Worm (Caenorhabditis elegans) whole organism, young adult: ENCODE measurements around the gene mdt-8.

Source experiments
- D2030.7 ChIP-seq: fragments of 200-800 bp; sonication (Bioruptor generic); IDR thresholded peaks from 2 replicates; pipeline ENCODE4 v1.3.6; 2022; ENCODE audit warnings: missing genetic modification reagents, missing genetic modification characterization, missing compliant biosample characterization
- F10E7.11 ChIP-seq: sonication (generic microtip); optimal IDR thresholded peaks from 2 replicates; lab custom pipeline; 2017; ENCODE audit warnings: mild to moderate bottlenecking, missing genetic modification characterization, moderate library complexity, missing compliant biosample characterization
- F33H1.4 ChIP-seq: fragments of 200-800 bp; sonication (Bioruptor generic); IDR thresholded peaks from 2 replicates; pipeline ENCODE4 v1.3.6; 2022; ENCODE audit warnings: missing genetic modification reagents, missing genetic modification characterization, missing compliant biosample characterization
- F37B4.10 ChIP-seq: fragments of 200-800 bp; sonication (Bioruptor generic); IDR thresholded peaks from 2 replicates; pipeline ENCODE4 v1.3.6; 2022; ENCODE audit warnings: missing genetic modification characterization, missing compliant biosample characterization
- T07F8.4 ChIP-seq: sonication (generic microtip); optimal IDR thresholded peaks from 2 replicates; lab custom pipeline; 2016; ENCODE audit warnings: mild to moderate bottlenecking, missing genetic modification characterization, moderate library complexity, missing compliant biosample characterization
- T26A5.8 ChIP-seq: sonication (generic microtip); optimal IDR thresholded peaks from 2 replicates; lab custom pipeline; 2016; ENCODE audit warnings: missing genetic modification characterization, missing compliant biosample characterization
- Y53G8AR.9 ChIP-seq: fragments of 200-800 bp; sonication (Bioruptor generic); conservative IDR thresholded peaks from 2 replicates; pipeline ENCODE4 v1.3.6; 2022; ENCODE audit warnings: missing genetic modification reagents, missing genetic modification characterization, missing compliant biosample characterization
- Y56A3A.18 ChIP-seq: fragments of 200-800 bp; sonication (Bioruptor generic); IDR thresholded peaks from 2 replicates; pipeline ENCODE4 v1.3.6; 2022; ENCODE audit warnings: missing genetic modification reagents, missing genetic modification characterization, missing compliant biosample characterization
- Y67H2A.10 ChIP-seq: fragments of 200-800 bp; sonication (Bioruptor generic); conservative IDR thresholded peaks from 2 replicates; pipeline ENCODE4 v1.3.6; 2022; ENCODE audit warnings: missing genetic modification reagents, missing genetic modification characterization, missing compliant biosample characterization
- Y79H2A.3 ChIP-seq: fragments of 200-800 bp; sonication (Bioruptor generic); conservative IDR thresholded peaks from 2 replicates; pipeline ENCODE4 v1.3.6; 2022; ENCODE audit warnings: missing genetic modification reagents, missing genetic modification characterization, missing compliant biosample characterization
- ZK185.1 ChIP-seq: sonication (generic microtip); optimal IDR thresholded peaks from 2 replicates; lab custom pipeline; 2016; ENCODE audit warnings: mild to moderate bottlenecking, missing genetic modification characterization, missing compliant biosample characterization; ENCODE audit not compliant: poor library complexity, severe bottlenecking
- aptf-2 ChIP-seq: fragments of 200-800 bp; sonication (Bioruptor generic); conservative IDR thresholded peaks from 2 replicates; pipeline ENCODE4 v1.3.6; 2022; ENCODE audit warnings: missing genetic modification reagents, missing genetic modification characterization, missing compliant biosample characterization
- atf-7 ChIP-seq: sonication (generic microtip); optimal IDR thresholded peaks from 2 replicates; lab custom pipeline; 2017; ENCODE audit warnings: mild to moderate bottlenecking, missing genetic modification characterization, missing compliant biosample characterization
- athp-1 ChIP-seq: sonication (generic microtip); optimal IDR thresholded peaks from 2 replicates; lab custom pipeline; 2017; ENCODE audit warnings: mild to moderate bottlenecking, missing genetic modification characterization, missing compliant biosample characterization
- attf-6 ChIP-seq: fragments of 200-800 bp; sonication (Bioruptor generic); IDR thresholded peaks from 2 replicates; pipeline ENCODE4 v1.3.6; 2022; ENCODE audit warnings: missing genetic modification reagents, missing genetic modification characterization, missing compliant biosample characterization
- ceh-91 ChIP-seq: fragments of 200-800 bp; sonication (Bioruptor generic); IDR thresholded peaks from 2 replicates; pipeline ENCODE4 v1.3.6; 2022; ENCODE audit warnings: missing genetic modification reagents, missing genetic modification characterization, missing compliant biosample characterization
- die-1 ChIP-seq: sonication (generic microtip); optimal IDR thresholded peaks from 2 replicates; lab custom pipeline; 2016; ENCODE audit warnings: missing genotype, mild to moderate bottlenecking, missing genetic modification characterization, missing compliant biosample characterization
- dox-1 ChIP-seq: fragments of 200-800 bp; sonication (Bioruptor generic); IDR thresholded peaks from 2 replicates; pipeline ENCODE4 v1.3.6; 2022; ENCODE audit warnings: missing genetic modification reagents, missing genetic modification characterization, missing compliant biosample characterization
- dpff-1 ChIP-seq: sonication (generic microtip); optimal IDR thresholded peaks from 2 replicates; lab custom pipeline; 2017; ENCODE audit warnings: mild to moderate bottlenecking, missing genetic modification characterization, missing compliant biosample characterization
- efl-1 ChIP-seq: fragments of 150-350 bp; optimal IDR thresholded peaks from 2 replicates; lab custom pipeline; 2014; ENCODE audit warnings: missing biosample characterization, missing genetic modification reagents, missing genetic modification characterization
- him-1 ChIP-seq: sonication (generic microtip); optimal IDR thresholded peaks from 2 replicates; lab custom pipeline; 2016; ENCODE audit warnings: missing genotype, missing genetic modification reagents, missing genetic modification characterization, missing compliant biosample characterization
- hsf-1 ChIP-seq: fragments of 200-800 bp; sonication (Bioruptor generic); IDR thresholded peaks from 2 replicates; pipeline ENCODE4 v1.3.6; 2022; ENCODE audit warnings: missing genetic modification reagents, missing genetic modification characterization, missing compliant biosample characterization
- lin-35 ChIP-seq, 3 experiments: fragments of 150-350 bp in 2 of 3; sonication (generic microtip) in 1 of 3; optimal IDR thresholded peaks; 2 replicates each; lab custom pipeline; 2014 to 2018; ENCODE audit warnings: missing biosample characterization in 3 of 3, missing genetic modification characterization in 3 of 3, missing genetic modification reagents in 3 of 3
- lin-54 ChIP-seq: fragments of 200-800 bp; sonication (Bioruptor generic); optimal IDR thresholded peaks from 2 replicates; lab custom pipeline; 2018; ENCODE audit warnings: mild to moderate bottlenecking, missing genetic modification characterization, missing compliant biosample characterization
- lir-1 ChIP-seq: fragments of 200-800 bp; sonication (Bioruptor generic); conservative IDR thresholded peaks from 2 replicates; pipeline ENCODE4 v1.3.6; 2022; ENCODE audit warnings: missing genetic modification reagents, missing genetic modification characterization, missing compliant biosample characterization
- lsl-1 ChIP-seq: fragments of 200-800 bp; sonication (Bioruptor generic); optimal IDR thresholded peaks from 2 replicates; lab custom pipeline; 2018; ENCODE audit warnings: mild to moderate bottlenecking, missing genetic modification characterization, moderate library complexity, missing compliant biosample characterization
- madf-3 ChIP-seq: fragments of 200-800 bp; sonication (Bioruptor generic); IDR thresholded peaks from 2 replicates; pipeline ENCODE4 v1.3.6; 2022; ENCODE audit warnings: missing genetic modification reagents, missing genetic modification characterization, missing compliant biosample characterization
- madf-6 ChIP-seq: fragments of 200-800 bp; sonication (Bioruptor generic); IDR thresholded peaks from 2 replicates; pipeline ENCODE4 v1.3.6; 2022; ENCODE audit warnings: missing genetic modification reagents, missing genetic modification characterization, missing compliant biosample characterization
- madf-8 ChIP-seq: fragments of 200-800 bp; sonication (Bioruptor generic); conservative IDR thresholded peaks from 2 replicates; pipeline ENCODE4 v1.3.6; 2022; ENCODE audit warnings: missing genetic modification reagents, missing genetic modification characterization, missing compliant biosample characterization
- mcd-1 ChIP-seq: fragments of 200-800 bp; sonication (Bioruptor generic); IDR thresholded peaks from 2 replicates; pipeline ENCODE4 v1.3.6; 2022; ENCODE audit warnings: missing genetic modification reagents, missing genetic modification characterization, missing compliant biosample characterization
- nfyb-1 ChIP-seq: fragments of 200-800 bp; sonication (Bioruptor generic); IDR thresholded peaks from 2 replicates; pipeline ENCODE4 v1.3.6; 2022; ENCODE audit warnings: missing genetic modification reagents, missing genetic modification characterization, missing compliant biosample characterization
- nhr-120 ChIP-seq: fragments of 200-800 bp; sonication (Bioruptor generic); IDR thresholded peaks from 2 replicates; pipeline ENCODE4 v1.3.6; 2022; ENCODE audit warnings: missing genetic modification characterization, missing compliant biosample characterization
- nhr-27 ChIP-seq: fragments of 200-800 bp; sonication (Bioruptor generic); optimal IDR thresholded peaks from 2 replicates; lab custom pipeline; 2018; ENCODE audit warnings: mild to moderate bottlenecking, missing genetic modification characterization, moderate library complexity, missing compliant biosample characterization
- rec-8 ChIP-seq, 2 experiments: sonication (generic microtip); optimal IDR thresholded peaks; 2 replicates each; lab custom pipeline; 2016; ENCODE audit warnings: mild to moderate bottlenecking in 2 of 2, missing genetic modification characterization in 2 of 2, missing genetic modification reagents in 2 of 2, missing genotype in 2 of 2, missing biosample characterization in 1 of 2, missing compliant biosample characterization in 1 of 2, moderate library complexity in 1 of 2
- rpc-1 ChIP-seq, 2 experiments: fragments of 150-350 bp in 1 of 2; sonication (generic microtip) in 1 of 2; optimal IDR thresholded peaks; 2 replicates each; lab custom pipeline; 2014 to 2018; ENCODE audit warnings: missing biosample characterization in 1 of 2, missing genetic modification characterization in 1 of 2, missing genetic modification reagents in 1 of 2, missing genotype in 1 of 2
- sea-2 ChIP-seq: fragments of 200-800 bp; sonication (Bioruptor generic); IDR thresholded peaks from 2 replicates; pipeline ENCODE4 v1.3.6; 2022; ENCODE audit warnings: missing genetic modification characterization, missing compliant biosample characterization
- snpc-1.1 ChIP-seq: sonication (generic microtip); optimal IDR thresholded peaks from 2 replicates; lab custom pipeline; 2017; ENCODE audit warnings: missing genetic modification characterization, mild to moderate bottlenecking, missing compliant biosample characterization, antibody characterized with exemption, moderate library complexity, missing genotype, missing genetic modification reagents; ENCODE audit not compliant: insufficient read depth
- snpc-1.3 ChIP-seq: sonication (generic microtip); optimal IDR thresholded peaks from 2 replicates; lab custom pipeline; 2017; ENCODE audit warnings: missing genetic modification characterization, mild to moderate bottlenecking, missing compliant biosample characterization, antibody characterized with exemption, moderate library complexity, missing genotype, missing genetic modification reagents; ENCODE audit not compliant: insufficient read depth
- snpc-3.4 ChIP-seq: sonication (generic microtip); optimal IDR thresholded peaks from 2 replicates; lab custom pipeline; 2017; ENCODE audit warnings: missing genetic modification characterization, mild to moderate bottlenecking, missing compliant biosample characterization, antibody characterized with exemption, moderate library complexity, missing genotype, missing genetic modification reagents
- snpc-4 ChIP-seq, 5 experiments: fragments of 150-350 bp in 1 of 5; sonication (generic microtip) in 4 of 5; optimal IDR thresholded peaks; 2 replicates each; lab custom pipeline; 2014 to 2018; ENCODE audit warnings: missing genetic modification characterization in 5 of 5, missing biosample characterization in 3 of 5, antibody characterized with exemption in 2 of 5, mild to moderate bottlenecking in 2 of 5, missing compliant biosample characterization in 2 of 5, missing genotype in 2 of 5, moderate library complexity in 2 of 5, missing genetic modification reagents in 1 of 5
- sptf-2 ChIP-seq: fragments of 200-800 bp; sonication (Bioruptor generic); optimal IDR thresholded peaks from 2 replicates; lab custom pipeline; 2018; ENCODE audit warnings: mild to moderate bottlenecking, missing genetic modification characterization, missing compliant biosample characterization
- tbp1 ChIP-seq: fragments of 200-800 bp; sonication (Bioruptor generic); optimal IDR thresholded peaks from 2 replicates; lab custom pipeline; 2018; ENCODE audit warnings: mild to moderate bottlenecking, missing genetic modification characterization, missing compliant biosample characterization
- unc-130 ChIP-seq: sonication (generic microtip); optimal IDR thresholded peaks from 2 replicates; lab custom pipeline; 2016; ENCODE audit warnings: missing genetic modification reagents, missing genetic modification characterization, missing compliant biosample characterization
- zim-3 ChIP-seq: sonication (generic microtip); optimal IDR thresholded peaks from 2 replicates; lab custom pipeline; 2017; ENCODE audit warnings: mild to moderate bottlenecking, missing genetic modification characterization, moderate library complexity, missing compliant biosample characterization
- ztf-26 ChIP-seq: sonication (generic microtip); optimal IDR thresholded peaks from 2 replicates; lab custom pipeline; 2017; ENCODE audit warnings: missing genetic modification characterization, missing compliant biosample characterization
- ztf-6 ChIP-seq: fragments of 200-800 bp; sonication (Bioruptor generic); IDR thresholded peaks from 2 replicates; pipeline ENCODE4 v1.3.6; 2022; ENCODE audit warnings: missing genetic modification reagents, missing genetic modification characterization, missing compliant biosample characterization

Gene mdt-8

ce11 chrII:11577861-11578260 lies 44.2 kb upstream of the mdt-8 start (continued):
- TF ChIP-seq F10E7.11 (tag; lab: Kevin White, UChicago) (no peak), die-1 (tag; lab: Kevin White, UChicago) (no peak), unc-130 (peak; percentile 58), lsl-1 (GFP tag; lab: Kevin White, UChicago) (peak; percentile 99), attf-6 (GFP tag; lab: Robert Waterston, UW) (0 out of 2 replicates have a peak, but pooled peaks have one; percentile 48), lin-35 (GFP tag; optimal IDR thresholded peaks at IDR 0.05; lab: Kevin White, UChicago) (peak in 1 of 3 experiments; percentile 77), athp-1 (tag; lab: Kevin White, UChicago) (peak; percentile 13), lir-1 (GFP tag; lab: Robert Waterston, UW) (0 out of 2 replicates have a peak, but pooled peaks have one; percentile 25), nhr-27 (no peak), snpc-3.4 (tag; lab: Kevin White, UChicago) (peak; percentile 47), ztf-6 (no peak), rpc-1 (optimal IDR thresholded peaks at IDR 0.05; lab: Kevin White, UChicago) (no peak), rpc-1 (tag; optimal IDR thresholded peaks at IDR 0.05; lab: Kevin White, UChicago) (no peak), madf-3 (peak; percentile 91), hsf-1 (GFP tag; lab: Robert Waterston, UW) (peak; percentile 88), nhr-120 (GFP tag; lab: Robert Waterston, UW) (no peak), dox-1 (GFP tag; lab: Robert Waterston, UW) (peak; percentile 81), ztf-26 (no peak), snpc-1.3 (tag; lab: Kevin White, UChicago) (peak; percentile 47), him-1 (peak; percentile 37), Y79H2A.3 (GFP tag; lab: Robert Waterston, UW) (0 out of 2 replicates have a peak, but pooled peaks have one; percentile 73), sptf-2 (GFP tag; lab: Kevin White, UChicago) (no peak), snpc-4 (GFP tag; optimal IDR thresholded peaks at IDR 0.05; lab: Kevin White, UChicago) (no peak), snpc-4 (tag; optimal IDR thresholded peaks at IDR 0.05; lab: Kevin White, UChicago) (peak in 2 of 4 experiments; percentile 2 to 44), zim-3 (tag; lab: Kevin White, UChicago) (no peak), ceh-91 (GFP tag; lab: Robert Waterston, UW) (peak; percentile 95), sea-2 (no peak), snpc-1.1 (tag; lab: Kevin White, UChicago) (no peak), aptf-2 (GFP tag; lab: Robert Waterston, UW) (no peak), nfyb-1 (GFP tag; lab: Robert Waterston, UW) (no peak), madf-8 (GFP tag; lab: Robert Waterston, UW) (peak; percentile 96), Y56A3A.18 (no peak), atf-7 (tag; lab: Kevin White, UChicago) (no peak), Y53G8AR.9 (no peak), dpff-1 (no peak), tbp1 (GFP tag; lab: Kevin White, UChicago) (peak; percentile 60), rec-8 (tag; optimal IDR thresholded peaks at IDR 0.05; lab: Kevin White, UChicago) (no peak), D2030.7 (peak; percentile 94), mcd-1 (GFP tag; lab: Robert Waterston, UW) (peak; percentile 46; the same call in 1 of the 2 replicates), F37B4.10 (GFP tag; lab: Robert Waterston, UW) (no peak), efl-1 (GFP tag; lab: Kevin White, UChicago) (peak; percentile 97), F33H1.4 (GFP tag; lab: Robert Waterston, UW) (peak; percentile 96), T07F8.4 (tag; lab: Kevin White, UChicago) (no peak), ZK185.1 (tag; lab: Kevin White, UChicago) (no peak), lin-54 (GFP tag; lab: Kevin White, UChicago) (peak; percentile 80), madf-6 (GFP tag; lab: Robert Waterston, UW) (peak; percentile 99), T26A5.8 (tag; lab: Kevin White, UChicago) (no peak), Y67H2A.10 (GFP tag; lab: Robert Waterston, UW) (no peak)
